Fruit fly (Drosophila melanogaster): ENCODE measurements around the gene CG3226.

Gene CG3226

dm6 chrX:6656626-6657558 is 2.8 kb upstream of the CG3226 start (continued):
- TF ChIP-seq CG18262 (tag; optimal IDR thresholded peaks at IDR 0.05), result peak; percentile 61
- peak; percentile 47 for TF ChIP-seq CG15269 (tag; optimal IDR thresholded peaks at IDR 0.05)
- TF ChIP-seq sug (tag; optimal IDR thresholded peaks at IDR 0.05), result peak; percentile 61
- no peak for TF ChIP-seq da (GFP tag; optimal IDR thresholded peaks at IDR 0.05)
- peak; percentile 11 for TF ChIP-seq BEAF-32 (GFP tag; optimal IDR thresholded peaks at IDR 0.05)
- peak; percentile 45; the same call in 1 of the 2 replicates for TF ChIP-seq CG14014 (GFP tag; IDR thresholded peaks at IDR 0.05)
- 0 out of 2 replicates have a peak, but pooled peaks have one; percentile 13 for TF ChIP-seq CG9215 (GFP tag; IDR thresholded peaks at IDR 0.05)
- TF ChIP-seq CG17385 (GFP tag; optimal IDR thresholded peaks at IDR 0.05), result peak; percentile 40
- TF ChIP-seq gcm2 (GFP tag; optimal IDR thresholded peaks at IDR 0.05), result no peak
- TF ChIP-seq CG18011 (GFP tag; optimal IDR thresholded peaks at IDR 0.05), result no peak
- peak; percentile 46 for TF ChIP-seq trem (tag; optimal IDR thresholded peaks at IDR 0.05)
- peak; percentile 37 for TF ChIP-seq CG9817 (tag; optimal IDR thresholded peaks at IDR 0.05)
- TF ChIP-seq CG6254 (GFP tag; optimal IDR thresholded peaks at IDR 0.05), result peak; percentile 25
- TF ChIP-seq CG10366 (GFP tag; IDR thresholded peaks at IDR 0.05), result 0 out of 2 replicates have a peak, but pooled peaks have one; percentile 17
- TF ChIP-seq Mes4 (GFP tag; optimal IDR thresholded peaks at IDR 0.05), result no peak
- TF ChIP-seq CG11504 (tag; optimal IDR thresholded peaks at IDR 0.05), result peak; percentile 61
- no peak for TF ChIP-seq hkb (optimal IDR thresholded peaks at IDR 0.05)
- TF ChIP-seq hkb (GFP tag; IDR thresholded peaks at IDR 0.05), result peak; percentile 64
- TF ChIP-seq CG9437 (GFP tag; optimal IDR thresholded peaks at IDR 0.05), result peak; percentile 4
- TF ChIP-seq CG2678 (tag; optimal IDR thresholded peaks at IDR 0.05), result peak; percentile 75
- TF ChIP-seq BtbVII (GFP tag; optimal IDR thresholded peaks at IDR 0.05), result peak; percentile 76
- TF ChIP-seq CG8924 (tag; optimal IDR thresholded peaks at IDR 0.05), result peak; percentile 55
- peak; percentile 37 for TF ChIP-seq CG8388 (GFP tag; optimal IDR thresholded peaks at IDR 0.05)
- no peak for TF ChIP-seq CG30431 (GFP tag; optimal IDR thresholded peaks at IDR 0.05)
- TF ChIP-seq aop (GFP tag; IDR thresholded peaks at IDR 0.05), result no peak
- TF ChIP-seq dmrt99B (tag; optimal IDR thresholded peaks at IDR 0.05), result peak; percentile 49
- TF ChIP-seq NfI (GFP tag; optimal IDR thresholded peaks at IDR 0.05), result peak; percentile 31
- peak; percentile 52 for TF ChIP-seq vvl (GFP tag; IDR thresholded peaks at IDR 0.05)
- TF ChIP-seq insv (GFP tag; optimal IDR thresholded peaks at IDR 0.05), result no peak
- peak in 1 of 3 experiments; percentile 26 for TF ChIP-seq Stat92E (GFP tag; optimal IDR thresholded peaks at IDR 0.05)
- TF ChIP-seq sd (tag; optimal IDR thresholded peaks at IDR 0.05), result peak; percentile 93
- TF ChIP-seq CG33213 (GFP tag; optimal IDR thresholded peaks at IDR 0.05), result no peak
- TF ChIP-seq CG9727 (GFP tag; optimal IDR thresholded peaks at IDR 0.05), result peak; percentile 45
- TF ChIP-seq Rfx (GFP tag; IDR thresholded peaks at IDR 0.05), result peak; percentile 46
- TF ChIP-seq CG31441 (GFP tag; IDR thresholded peaks at IDR 0.05), result peak; percentile 57; the same call in 1 of the 2 replicates
- peak; percentile 46 for TF ChIP-seq HHEX (GFP tag; optimal IDR thresholded peaks at IDR 0.05)
- peak; percentile 27; the same call in 1 of the 2 replicates for TF ChIP-seq CG3847 (GFP tag; IDR thresholded peaks at IDR 0.05)
- TF ChIP-seq phol (tag; optimal IDR thresholded peaks at IDR 0.05), result peak; percentile 42
- no peak for TF ChIP-seq C15 (GFP tag; IDR thresholded peaks at IDR 0.05)

Measured in whole organism, embryonic.